Fruit fly (Drosophila melanogaster) whole organism, pupa: ENCODE results near the gene nur.

Source experiments
- CG13204 ChIP-seq: fragments of 200-800 bp; sonication (Bioruptor generic); optimal IDR thresholded peaks from 2 replicates; lab custom pipeline; 2018; ENCODE audit warnings: missing biosample characterization, mild to moderate bottlenecking, missing genetic modification characterization, moderate library complexity
- EcR ChIP-seq: fragments of 200-800 bp; sonication (Bioruptor generic); optimal IDR thresholded peaks from 3 replicates; lab custom pipeline; 2019; ENCODE audit warnings: missing biosample characterization, missing genetic modification characterization, mild to moderate bottlenecking, moderate library complexity, missing genetic modification reagents

- TF ChIP-seq EcR (GFP tag; lab: Kevin White, UChicago) (peak; percentile 38), CG13204 (GFP tag; lab: Kevin White, UChicago) (no peak)
Measured at dm6 chr2L:13779795-13780108, 43.8 kb downstream of the nur start.
